Worm (Caenorhabditis elegans) whole organism, mixed stage, embryonic: Measurements from ENCODE around the gene rft-1.

ENCODE experiments used
- M03D4.4 ChIP-seq: sonication (generic microtip); optimal IDR thresholded peaks from 2 replicates; lab custom pipeline; 2017; ENCODE audit warnings: mild to moderate bottlenecking, missing genetic modification characterization, missing compliant biosample characterization
- bed-3 ChIP-seq: fragments of 200-800 bp; sonication (Bioruptor generic); optimal IDR thresholded peaks from 3 replicates; lab custom pipeline; 2018; ENCODE audit warnings: mild to moderate bottlenecking, missing genetic modification characterization, moderate library complexity, missing compliant biosample characterization
- blmp-1 ChIP-seq: fragments of 150-350 bp; optimal IDR thresholded peaks from 2 replicates; lab custom pipeline; 2014; ENCODE audit warnings: missing biosample characterization, missing genetic modification characterization
- ceh-39 ChIP-seq: fragments of 150-350 bp; optimal IDR thresholded peaks from 2 replicates; lab custom pipeline; 2014; ENCODE audit warnings: missing biosample characterization, missing genetic modification characterization
- ceh-43 ChIP-seq: fragments of 200-800 bp; sonication (Bioruptor generic); optimal IDR thresholded peaks from 2 replicates; lab custom pipeline; 2018; ENCODE audit warnings: mild to moderate bottlenecking, missing genetic modification characterization, moderate library complexity, missing compliant biosample characterization
- ceh-83 ChIP-seq: fragments of 200-800 bp; sonication (Bioruptor generic); optimal IDR thresholded peaks from 2 replicates; lab custom pipeline; 2018; ENCODE audit warnings: mild to moderate bottlenecking, missing genetic modification characterization, missing compliant biosample characterization
- ces-1 ChIP-seq: fragments of 150-350 bp; optimal IDR thresholded peaks from 2 replicates; lab custom pipeline; 2014; ENCODE audit warnings: missing biosample characterization, missing genetic modification reagents, missing genetic modification characterization
- cnd-1 ChIP-seq: fragments of 200-800 bp; sonication (Bioruptor generic); optimal IDR thresholded peaks from 2 replicates; lab custom pipeline; 2018; ENCODE audit warnings: mild to moderate bottlenecking, missing genetic modification characterization, missing compliant biosample characterization
- drap-1 ChIP-seq: fragments of 200-800 bp; sonication (Bioruptor generic); optimal IDR thresholded peaks from 3 replicates; lab custom pipeline; 2018; ENCODE audit warnings: mild to moderate bottlenecking, missing genetic modification characterization, missing compliant biosample characterization
- elt-1 ChIP-seq: sonication (generic microtip); optimal IDR thresholded peaks from 2 replicates; lab custom pipeline; 2017; ENCODE audit warnings: missing genetic modification characterization, mild to moderate bottlenecking, missing compliant biosample characterization, antibody characterized with exemption, moderate library complexity, borderline replicate concordance; ENCODE audit not compliant: insufficient read depth
- elt-3 ChIP-seq: fragments of 150-350 bp; optimal IDR thresholded peaks from 2 replicates; lab custom pipeline; 2014; ENCODE audit warnings: missing biosample characterization, missing genetic modification characterization
- flh-1 ChIP-seq: fragments of 200-800 bp; sonication (Bioruptor generic); optimal IDR thresholded peaks from 2 replicates; lab custom pipeline; 2018; ENCODE audit warnings: mild to moderate bottlenecking, missing genetic modification characterization, moderate library complexity, missing compliant biosample characterization
- ham-2 ChIP-seq: fragments of 200-800 bp; sonication (Bioruptor generic); optimal IDR thresholded peaks from 2 replicates; lab custom pipeline; 2018; ENCODE audit warnings: mild to moderate bottlenecking, missing genetic modification characterization, missing compliant biosample characterization
- hlh-1 ChIP-seq: fragments of 150-350 bp; optimal IDR thresholded peaks from 2 replicates; lab custom pipeline; 2014; ENCODE audit warnings: missing biosample characterization, missing genetic modification reagents, missing genetic modification characterization
- lin-13 ChIP-seq: fragments of 150-350 bp; optimal IDR thresholded peaks from 2 replicates; lab custom pipeline; 2014; ENCODE audit warnings: missing biosample characterization, missing genetic modification characterization
- lin-32 ChIP-seq: fragments of 200-800 bp; sonication (Bioruptor generic); optimal IDR thresholded peaks from 2 replicates; lab custom pipeline; 2018; ENCODE audit warnings: mild to moderate bottlenecking, missing genetic modification characterization, missing compliant biosample characterization
- lsy-2 ChIP-seq: fragments of 150-350 bp; optimal IDR thresholded peaks from 2 replicates; lab custom pipeline; 2014; ENCODE audit warnings: missing biosample characterization, missing genetic modification characterization
- mab-5 ChIP-seq: fragments of 150-350 bp; optimal IDR thresholded peaks from 2 replicates; lab custom pipeline; 2014; ENCODE audit warnings: missing biosample characterization, missing genetic modification characterization
- mep-1 ChIP-seq: fragments of 150-350 bp; optimal IDR thresholded peaks from 2 replicates; lab custom pipeline; 2017; ENCODE audit warnings: missing biosample characterization, missing genetic modification reagents, missing genetic modification characterization, inconsistent platforms
- mls-2 ChIP-seq: sonication (generic microtip); optimal IDR thresholded peaks from 2 replicates; lab custom pipeline; 2016; ENCODE audit warnings: mild to moderate bottlenecking, missing genetic modification characterization, moderate library complexity, missing compliant biosample characterization
- nhr-12 ChIP-seq: fragments of 150-350 bp; optimal IDR thresholded peaks from 2 replicates; lab custom pipeline; 2014; ENCODE audit warnings: missing biosample characterization, missing genetic modification characterization
- nhr-2 ChIP-seq: fragments of 150-350 bp; optimal IDR thresholded peaks from 2 replicates; lab custom pipeline; 2014; ENCODE audit warnings: missing biosample characterization, missing genetic modification characterization
- nhr-237 ChIP-seq: fragments of 150-350 bp; optimal IDR thresholded peaks from 2 replicates; lab custom pipeline; 2014; ENCODE audit warnings: missing biosample characterization, missing genetic modification characterization
- nhr-28 ChIP-seq: fragments of 150-350 bp; optimal IDR thresholded peaks from 2 replicates; lab custom pipeline; 2014; ENCODE audit warnings: missing biosample characterization, missing genetic modification characterization
- nhr-76 ChIP-seq: sonication (generic microtip); optimal IDR thresholded peaks from 2 replicates; lab custom pipeline; 2017; ENCODE audit warnings: missing biosample characterization, missing genetic modification characterization
- pha-4 ChIP-seq: fragments of 150-350 bp; optimal IDR thresholded peaks from 2 replicates; lab custom pipeline; 2018; ENCODE audit warnings: missing biosample characterization, missing genetic modification reagents, missing genetic modification characterization
- sem-2 ChIP-seq: fragments of 200-800 bp; sonication (Bioruptor generic); optimal IDR thresholded peaks from 2 replicates; lab custom pipeline; 2018; ENCODE audit warnings: mild to moderate bottlenecking, missing genetic modification characterization, missing compliant biosample characterization
- snpc-4 ChIP-seq: fragments of 150-350 bp; optimal IDR thresholded peaks from 2 replicates; lab custom pipeline; 2014; ENCODE audit warnings: missing biosample characterization, missing genetic modification characterization
- sptf-1 ChIP-seq: sonication (generic microtip); optimal IDR thresholded peaks from 2 replicates; lab custom pipeline; 2017; ENCODE audit warnings: mild to moderate bottlenecking, missing genetic modification characterization, moderate library complexity, missing compliant biosample characterization
- tbx-8 ChIP-seq: fragments of 200-800 bp; sonication (Bioruptor generic); optimal IDR thresholded peaks from 2 replicates; lab custom pipeline; 2018; ENCODE audit warnings: mild to moderate bottlenecking, missing genetic modification characterization, moderate library complexity, missing compliant biosample characterization
- unc-120 ChIP-seq: sonication (generic microtip); optimal IDR thresholded peaks from 2 replicates; lab custom pipeline; 2017; ENCODE audit warnings: missing genetic modification characterization, missing compliant biosample characterization; ENCODE audit not compliant: poor library complexity, severe bottlenecking
- unc-39 ChIP-seq: fragments of 150-350 bp; optimal IDR thresholded peaks from 2 replicates; lab custom pipeline; 2014; ENCODE audit warnings: missing biosample characterization, missing genetic modification characterization
- unc-62 ChIP-seq: fragments of 150-350 bp; optimal IDR thresholded peaks from 2 replicates; lab custom pipeline; 2014; ENCODE audit warnings: missing biosample characterization, missing genetic modification reagents, missing genetic modification characterization
- zip-8 ChIP-seq: fragments of 150-350 bp; optimal IDR thresholded peaks from 2 replicates; lab custom pipeline; 2014; ENCODE audit warnings: missing biosample characterization, missing genetic modification characterization
- ztf-11 ChIP-seq: fragments of 150-350 bp; optimal IDR thresholded peaks from 2 replicates; lab custom pipeline; 2014; ENCODE audit warnings: missing biosample characterization, missing genetic modification characterization

The rft-1 gene

ce11 chrV:4442749-4443381, at the start of gene rft-1:
Gene rft-1, minus strand, starts transcription at chrV:4443223.
- TF ChIP-seq M03D4.4, result no peak
- TF ChIP-seq, all 35 proteins: peak for 0

- TF ChIP-seq ceh-43, result no peak
- TF ChIP-seq nhr-12 (tag; lab: Kevin White, UChicago), result no peak
- no peak for TF ChIP-seq ces-1
- no peak for TF ChIP-seq lsy-2 (tag; lab: Kevin White, UChicago)
- TF ChIP-seq unc-120 (tag; lab: Kevin White, UChicago), result peak; percentile 64
- peak; percentile 56 for TF ChIP-seq sptf-1 (tag; lab: Kevin White, UChicago)
- TF ChIP-seq blmp-1 (tag; lab: Kevin White, UChicago), result no peak
- TF ChIP-seq elt-3 (tag; lab: Kevin White, UChicago), result no peak
- TF ChIP-seq ztf-11 (tag; lab: Kevin White, UChicago), result no peak
- no peak for TF ChIP-seq zip-8 (tag; lab: Kevin White, UChicago)
- TF ChIP-seq M03D4.4, result peak; percentile 22
- TF ChIP-seq mls-2 (tag; lab: Kevin White, UChicago), result peak; percentile 34
- no peak for TF ChIP-seq mep-1 (tag; lab: Kevin White, UChicago)
- peak; percentile 100 for TF ChIP-seq unc-62 (GFP tag; lab: Kevin White, UChicago)
- TF ChIP-seq hlh-1 (tag; lab: Kevin White, UChicago), result peak; percentile 84
- TF ChIP-seq ham-2 (GFP tag; lab: Kevin White, UChicago), result no peak
- TF ChIP-seq ceh-83 (GFP tag; lab: Kevin White, UChicago), result no peak
- TF ChIP-seq lin-13 (tag; lab: Kevin White, UChicago), result no peak
- no peak for TF ChIP-seq nhr-2
- no peak for TF ChIP-seq unc-39
- no peak for TF ChIP-seq cnd-1 (tag; lab: Kevin White, UChicago)
- peak; percentile 87 for TF ChIP-seq mab-5 (tag; lab: Kevin White, UChicago)
- no peak for TF ChIP-seq pha-4 (tag; lab: Kevin White, UChicago)
- peak; percentile 1 for TF ChIP-seq drap-1
- no peak for TF ChIP-seq lin-32 (GFP tag; lab: Kevin White, UChicago)
- TF ChIP-seq snpc-4, result no peak
- no peak for TF ChIP-seq nhr-237
- TF ChIP-seq flh-1 (GFP tag; lab: Kevin White, UChicago), result no peak
- TF ChIP-seq nhr-28, result no peak
- no peak for TF ChIP-seq elt-1 (tag; lab: Kevin White, UChicago)
- no peak for TF ChIP-seq nhr-76 (tag; lab: Kevin White, UChicago)
- no peak for TF ChIP-seq sem-2 (GFP tag; lab: Kevin White, UChicago)
- no peak for TF ChIP-seq bed-3 (GFP tag; lab: Kevin White, UChicago)
- TF ChIP-seq tbx-8, result no peak
Observed at ce11 chrV:4491273-4492094, 48.5 kb upstream of the rft-1 start.

DNA sequence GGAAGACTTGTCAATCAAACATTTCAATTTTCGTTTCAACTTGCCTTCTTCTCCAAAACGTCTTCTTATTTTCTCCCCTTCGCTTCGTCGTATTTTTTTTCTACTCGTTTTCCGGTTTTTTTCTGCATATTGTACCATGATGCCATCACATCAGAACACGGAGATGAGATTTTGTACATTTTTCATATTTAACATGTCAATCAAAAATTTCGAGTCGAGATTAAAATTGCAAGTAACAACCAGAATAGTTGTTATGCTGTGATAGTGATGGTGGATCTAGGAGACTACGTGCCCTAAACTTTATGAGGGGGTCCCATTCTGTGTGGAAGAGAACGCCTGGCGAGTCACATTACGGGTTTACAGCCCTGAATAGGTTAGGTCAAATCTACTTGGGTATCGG, 46.9 kb upstream of the rft-1 start:
- TF ChIP-seq ceh-39 (tag; lab: Kevin White, UChicago) (no peak), unc-62 (GFP tag; lab: Kevin White, UChicago) (peak; percentile 35)

DNA sequence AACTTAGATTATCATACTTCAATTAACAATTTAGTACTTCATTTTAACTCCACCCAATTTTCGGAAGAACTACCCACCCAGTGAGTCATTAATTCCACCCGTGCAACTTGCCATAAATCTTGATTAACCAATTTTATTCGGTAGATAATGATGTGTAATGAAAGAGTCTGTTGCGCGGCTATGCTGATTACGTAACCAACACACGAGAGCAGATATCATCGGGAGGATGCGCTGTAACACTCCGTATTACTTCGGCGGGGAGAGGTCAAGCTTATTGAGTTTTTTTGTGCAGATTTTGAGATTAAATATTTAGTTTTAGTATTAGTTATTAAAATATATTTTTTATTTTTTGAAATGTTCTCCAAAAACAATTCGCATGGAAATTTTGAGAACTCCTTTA, 46.0 kb upstream of the rft-1 start:
- TF ChIP-seq sem-2 (GFP tag; lab: Kevin White, UChicago), result no peak
- no peak for TF ChIP-seq blmp-1 (tag; lab: Kevin White, UChicago)
- TF ChIP-seq sptf-1 (tag; lab: Kevin White, UChicago), result no peak
- TF ChIP-seq snpc-4, result no peak
- TF ChIP-seq hlh-1 (tag; lab: Kevin White, UChicago), result peak; percentile 28
- TF ChIP-seq ham-2 (GFP tag; lab: Kevin White, UChicago), result no peak
- no peak for TF ChIP-seq nhr-28
- no peak for TF ChIP-seq flh-1 (GFP tag; lab: Kevin White, UChicago)
- TF ChIP-seq ceh-39 (tag; lab: Kevin White, UChicago), result no peak
- peak; percentile 58 for TF ChIP-seq zip-8 (tag; lab: Kevin White, UChicago)
- TF ChIP-seq nhr-2, result peak; percentile 75
- TF ChIP-seq unc-39, result no peak
- no peak for TF ChIP-seq nhr-76 (tag; lab: Kevin White, UChicago)
- no peak for TF ChIP-seq mep-1 (tag; lab: Kevin White, UChicago)
- peak; percentile 80 for TF ChIP-seq unc-62 (GFP tag; lab: Kevin White, UChicago)
- TF ChIP-seq tbx-8, result no peak
- TF ChIP-seq mab-5 (tag; lab: Kevin White, UChicago), result no peak
- no peak for TF ChIP-seq lin-32 (GFP tag; lab: Kevin White, UChicago)
- no peak for TF ChIP-seq lin-13 (tag; lab: Kevin White, UChicago)
- no peak for TF ChIP-seq drap-1
- no peak for TF ChIP-seq unc-120 (tag; lab: Kevin White, UChicago)
- no peak for TF ChIP-seq nhr-237
- no peak for TF ChIP-seq M03D4.4
- TF ChIP-seq ces-1, result no peak
- no peak for TF ChIP-seq bed-3 (GFP tag; lab: Kevin White, UChicago)
- no peak for TF ChIP-seq ztf-11 (tag; lab: Kevin White, UChicago)
- TF ChIP-seq cnd-1 (tag; lab: Kevin White, UChicago), result no peak
- TF ChIP-seq nhr-12 (tag; lab: Kevin White, UChicago), result no peak
- TF ChIP-seq elt-1 (tag; lab: Kevin White, UChicago), result peak; percentile 71
- no peak for TF ChIP-seq ceh-43
- TF ChIP-seq mls-2 (tag; lab: Kevin White, UChicago), result no peak
- TF ChIP-seq ceh-83 (GFP tag; lab: Kevin White, UChicago), result no peak
- no peak for TF ChIP-seq lsy-2 (tag; lab: Kevin White, UChicago)
- no peak for TF ChIP-seq elt-3 (tag; lab: Kevin White, UChicago)
- no peak for TF ChIP-seq pha-4 (tag; lab: Kevin White, UChicago)
